Worm (Caenorhabditis elegans) whole organism, early embryonic: ENCODE data around the gene cdh-12.

Experiments used
- B0310.2 ChIP-seq: sonication (generic microtip); optimal IDR thresholded peaks from 2 replicates; lab custom pipeline; 2016; ENCODE audit warnings: mild to moderate bottlenecking, missing genetic modification characterization, missing compliant biosample characterization
- F13C5.2 ChIP-seq: sonication (generic microtip); optimal IDR thresholded peaks from 2 replicates; lab custom pipeline; 2017; ENCODE audit warnings: mild to moderate bottlenecking, missing genetic modification characterization, inconsistent platforms, missing compliant biosample characterization
- ama-1 ChIP-seq: fragments of 150-350 bp; optimal IDR thresholded peaks from 2 replicates; lab custom pipeline; 2014
- ceh-13 ChIP-seq: fragments of 200-800 bp; sonication (Bioruptor generic); optimal IDR thresholded peaks from 2 replicates; lab custom pipeline; 2018; ENCODE audit warnings: mild to moderate bottlenecking, missing genetic modification characterization, missing compliant biosample characterization
- flt-1 ChIP-seq: fragments of 200-800 bp; sonication (Bioruptor generic); IDR thresholded peaks from 2 replicates; pipeline ENCODE4 v1.3.6; 2022; ENCODE audit warnings: missing genetic modification characterization, missing compliant biosample characterization
- hmbx-1 ChIP-seq: sonication (generic microtip); optimal IDR thresholded peaks from 2 replicates; lab custom pipeline; 2016; ENCODE audit warnings: mild to moderate bottlenecking, missing genetic modification characterization, missing compliant biosample characterization
- hnd-1 ChIP-seq: sonication (generic microtip); optimal IDR thresholded peaks from 2 replicates; lab custom pipeline; 2016; ENCODE audit warnings: missing genetic modification characterization, missing compliant biosample characterization
- tra-4 ChIP-seq: sonication (generic microtip); optimal IDR thresholded peaks from 2 replicates; lab custom pipeline; 2017; ENCODE audit warnings: missing genetic modification characterization, missing compliant biosample characterization

DNA sequence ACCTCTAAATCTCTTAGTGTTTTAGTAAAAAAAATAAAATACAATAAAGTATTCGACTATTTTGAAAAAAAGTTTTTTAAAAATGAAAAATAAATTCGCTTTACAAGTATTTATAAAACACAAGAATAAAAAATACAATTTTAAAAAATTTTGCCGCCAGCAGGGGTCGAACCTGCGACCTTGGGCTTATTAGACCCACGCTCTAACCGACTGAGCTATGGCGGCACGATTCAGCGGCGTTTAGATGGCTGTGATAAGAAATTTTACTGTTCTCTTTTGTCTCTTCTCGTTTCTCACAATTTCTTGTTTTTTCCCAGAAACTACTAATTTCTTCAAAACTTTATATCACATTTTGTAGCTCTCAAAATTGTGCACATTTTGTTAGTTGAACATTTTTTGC is 11.4 kb downstream of the cdh-12 start:
- no peak for TF ChIP-seq flt-1 (GFP tag; lab: Robert Waterston, UW)
- no peak for TF ChIP-seq hnd-1 (tag; lab: Kevin White, UChicago)
- TF ChIP-seq ama-1 (lab: Kevin White, UChicago): no peak
- no peak for TF ChIP-seq ceh-13 (GFP tag; lab: Kevin White, UChicago)
- TF ChIP-seq F13C5.2 (tag; lab: Kevin White, UChicago): no peak
- TF ChIP-seq hmbx-1 (tag; lab: Kevin White, UChicago): no peak
- no peak for TF ChIP-seq B0310.2 (tag; lab: Kevin White, UChicago)
- TF ChIP-seq tra-4 (tag; lab: Kevin White, UChicago): no peak
